Worm (Caenorhabditis elegans) whole organism, midembryonic: Measurements from ENCODE around the gene F54D5.23.

ENCODE experiments used
- T22C8.4 ChIP-seq: fragments of 200-800 bp; sonication (Bioruptor generic); IDR thresholded peaks from 2 replicates; pipeline ENCODE4 v1.3.6; 2022; ENCODE audit warnings: missing genetic modification characterization, missing compliant biosample characterization
- cog-1 ChIP-seq: sonication (generic microtip); optimal IDR thresholded peaks from 2 replicates; lab custom pipeline; 2016; ENCODE audit warnings: missing genetic modification characterization, missing compliant biosample characterization
- flt-1 ChIP-seq: fragments of 200-800 bp; sonication (Bioruptor generic); IDR thresholded peaks from 2 replicates; pipeline ENCODE4 v1.3.6; 2022; ENCODE audit warnings: missing genetic modification characterization, missing compliant biosample characterization
- klf-2 ChIP-seq: fragments of 200-800 bp; sonication (Bioruptor generic); conservative IDR thresholded peaks from 2 replicates; pipeline ENCODE4 v1.3.6; 2022; ENCODE audit warnings: missing genetic modification reagents, missing genetic modification characterization, missing compliant biosample characterization
- med-1 ChIP-seq: sonication (generic microtip); optimal IDR thresholded peaks from 2 replicates; lab custom pipeline; 2017; ENCODE audit warnings: missing genetic modification characterization, mild to moderate bottlenecking, missing compliant biosample characterization, antibody characterized with exemption, missing genetic modification reagents; ENCODE audit not compliant: insufficient read depth
- ref-1 ChIP-seq: fragments of 200-800 bp; sonication (Bioruptor generic); conservative IDR thresholded peaks from 2 replicates; pipeline ENCODE4 v1.3.6; 2022; ENCODE audit warnings: missing genetic modification reagents, missing genetic modification characterization, missing compliant biosample characterization
- tab-1 ChIP-seq: fragments of 200-800 bp; sonication (Bioruptor generic); IDR thresholded peaks from 2 replicates; pipeline ENCODE4 v1.3.6; 2022; ENCODE audit warnings: missing genetic modification characterization, missing compliant biosample characterization
- ztf-23 ChIP-seq: fragments of 200-800 bp; sonication (Bioruptor generic); IDR thresholded peaks from 2 replicates; pipeline ENCODE4 v1.3.6; 2022; ENCODE audit warnings: missing genetic modification reagents, missing genetic modification characterization, missing compliant biosample characterization
- ztf-29 ChIP-seq: fragments of 200-800 bp; sonication (Bioruptor generic); IDR thresholded peaks from 2 replicates; pipeline ENCODE4 v1.3.6; 2022; ENCODE audit warnings: missing genetic modification reagents, missing genetic modification characterization, missing compliant biosample characterization

F54D5.23 gene

ce11 chrII:11535924-11536323, 33.2 kb downstream of the F54D5.23 start:
- TF ChIP-seq tab-1 (GFP tag; lab: Robert Waterston, UW) (no peak), flt-1 (GFP tag; lab: Robert Waterston, UW) (no peak)

- peak; percentile 71 for TF ChIP-seq flt-1 (GFP tag; lab: Robert Waterston, UW)
- no peak for TF ChIP-seq cog-1 (tag; lab: Kevin White, UChicago)
Observed at ce11 chrII:11535429-11535828, 33.7 kb downstream of the F54D5.23 start.

- TF ChIP-seq ztf-23 (peak; percentile 92), flt-1 (GFP tag; lab: Robert Waterston, UW) (peak; percentile 88), tab-1 (GFP tag; lab: Robert Waterston, UW) (peak; percentile 86), ref-1 (GFP tag; lab: Robert Waterston, UW) (peak; percentile 56), cog-1 (tag; lab: Kevin White, UChicago) (peak; percentile 64), klf-2 (GFP tag; lab: Robert Waterston, UW) (peak; percentile 94), T22C8.4 (GFP tag; lab: Robert Waterston, UW) (peak; percentile 73), ztf-29 (GFP tag; lab: Robert Waterston, UW) (peak; percentile 57; the same call in 1 of the 2 replicates)
Observed at ce11 chrII:11534429-11535099, 34.5 kb downstream of the F54D5.23 start, which contains the start of gene Y62F5A.12. Y62F5A.12 (minus strand) TSS chrII:11534479.

ce11 chrII:11533716-11534115, 35.4 kb downstream of the F54D5.23 start, which contains the start of gene mdt-8:
mdt-8 (minus strand) TSS chrII:11533816.
- TF ChIP-seq ref-1 (GFP tag; lab: Robert Waterston, UW) = no peak
- TF ChIP-seq klf-2 (GFP tag; lab: Robert Waterston, UW) = no peak
- TF ChIP-seq flt-1 (GFP tag; lab: Robert Waterston, UW) = no peak
- no peak for TF ChIP-seq T22C8.4 (GFP tag; lab: Robert Waterston, UW)
- TF ChIP-seq cog-1 (tag; lab: Kevin White, UChicago) = no peak
- TF ChIP-seq ztf-23 = no peak
- TF ChIP-seq ztf-29 (GFP tag; lab: Robert Waterston, UW) = no peak
- TF ChIP-seq med-1 (GFP tag; lab: Kevin White, UChicago) = no peak
- no peak for TF ChIP-seq tab-1 (GFP tag; lab: Robert Waterston, UW)

- TF ChIP-seq ref-1 (GFP tag; lab: Robert Waterston, UW) (no peak), T22C8.4 (GFP tag; lab: Robert Waterston, UW) (no peak), ztf-23 (no peak), ztf-29 (GFP tag; lab: Robert Waterston, UW) (no peak), tab-1 (GFP tag; lab: Robert Waterston, UW) (no peak), cog-1 (tag; lab: Kevin White, UChicago) (no peak), flt-1 (GFP tag; lab: Robert Waterston, UW) (no peak), klf-2 (GFP tag; lab: Robert Waterston, UW) (no peak), med-1 (GFP tag; lab: Kevin White, UChicago) (no peak)
Observed at ce11 chrII:11526954-11527353, 42.1 kb downstream of the F54D5.23 start, which contains the start of gene age-1. age-1 (minus strand) TSS chrII:11527054.

- TF ChIP-seq ztf-23 (no peak), cog-1 (tag; lab: Kevin White, UChicago) (no peak), klf-2 (GFP tag; lab: Robert Waterston, UW) (no peak), tab-1 (GFP tag; lab: Robert Waterston, UW) (no peak), ref-1 (GFP tag; lab: Robert Waterston, UW) (no peak), ztf-29 (GFP tag; lab: Robert Waterston, UW) (no peak), T22C8.4 (GFP tag; lab: Robert Waterston, UW) (no peak), med-1 (GFP tag; lab: Kevin White, UChicago) (no peak), flt-1 (GFP tag; lab: Robert Waterston, UW) (no peak)
Observed at ce11 chrII:11521300-11521699, 47.8 kb downstream of the F54D5.23 start, which contains the start of gene Y62F5A.10. Y62F5A.10 (plus strand) TSS chrII:11521600.
